Worm (Caenorhabditis elegans): ENCODE data around the gene ins-19.

The ins-19 gene

DNA sequence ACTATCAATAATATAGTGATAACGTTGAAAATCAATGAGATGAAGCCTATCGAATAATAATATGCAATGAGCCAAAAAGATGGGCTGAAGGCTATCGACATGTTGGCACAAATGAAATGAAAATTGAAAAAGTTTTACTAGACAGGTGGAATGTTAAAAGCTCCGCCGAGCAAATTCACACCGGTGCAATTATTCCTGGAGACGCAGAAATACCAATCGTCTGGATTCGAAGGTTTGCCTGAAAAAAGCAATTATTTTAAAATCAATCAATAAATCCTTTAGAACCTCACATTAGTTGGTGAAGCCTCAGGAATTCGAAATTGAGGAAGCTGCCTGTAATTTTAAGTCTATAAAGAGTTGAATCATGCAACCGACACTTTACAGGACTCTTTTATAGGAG, 28.1 kb upstream of the ins-19 start, which contains the start of gene sri-32:
TSS of gene sri-32 (minus strand) at position 101 of the 400 bp plus-strand sequence.
- TF ChIP-seq nhr-11 (tag; optimal IDR thresholded peaks at IDR 0.05) (no peak), nhr-67 (tag; optimal IDR thresholded peaks at IDR 0.05) (no peak), ama-1 (optimal IDR thresholded peaks at IDR 0.05) (no peak), mml-1 (tag; optimal IDR thresholded peaks at IDR 0.05) (no peak), nhr-237 (tag; optimal IDR thresholded peaks at IDR 0.05) (no peak), egl-5 (tag; optimal IDR thresholded peaks at IDR 0.05) (no peak), nhr-23 (tag; optimal IDR thresholded peaks at IDR 0.05) (no peak), aly-2 (tag; optimal IDR thresholded peaks at IDR 0.05) (no peak), unc-39 (tag; optimal IDR thresholded peaks at IDR 0.05) (no peak), nhr-12 (tag; optimal IDR thresholded peaks at IDR 0.05) (no peak), ztf-11 (tag; optimal IDR thresholded peaks at IDR 0.05) (no peak), fos-1 (tag; optimal IDR thresholded peaks at IDR 0.05) (no peak), ceh-28 (tag; optimal IDR thresholded peaks at IDR 0.05) (no peak), ZK546.5 (tag; optimal IDR thresholded peaks at IDR 0.05) (no peak), jun-1 (tag; optimal IDR thresholded peaks at IDR 0.05) (no peak), snpc-4 (tag; optimal IDR thresholded peaks at IDR 0.05) (no peak), zag-1 (tag; optimal IDR thresholded peaks at IDR 0.05) (no peak), ceh-16 (tag; optimal IDR thresholded peaks at IDR 0.05) (no peak), nhr-43 (tag; optimal IDR thresholded peaks at IDR 0.05; ENCODE audit: poor library complexity, severe bottlenecking) (no peak)

DNA sequence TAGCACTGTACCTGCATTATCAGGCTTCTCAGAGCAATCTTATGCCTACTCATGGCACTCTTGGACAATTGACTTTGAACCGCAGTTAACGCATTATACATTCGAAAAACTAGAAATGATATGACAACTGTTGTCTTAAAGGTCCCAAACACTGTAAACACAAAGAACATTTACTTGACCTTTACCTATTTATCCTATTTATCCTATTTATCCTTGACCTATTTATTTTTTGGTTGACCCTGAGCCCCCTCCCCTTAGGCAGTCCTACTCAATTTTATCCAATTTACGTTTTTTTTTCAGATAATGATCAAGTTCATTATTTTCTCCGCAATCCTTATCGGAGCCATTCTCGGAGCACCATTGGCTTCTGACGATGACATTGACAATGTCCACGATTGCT, 25.4 kb upstream of the ins-19 start, which contains the start of the genes T10D4.14 and T10D4.19:
TSS of gene T10D4.14 (minus strand) at position 101 of the 400 bp plus-strand sequence.
TSS of gene T10D4.19 (plus strand) at position 304 of the 400 bp plus-strand sequence.
- no peak for TF ChIP-seq daf-12 (tag; optimal IDR thresholded peaks at IDR 0.05)
- TF ChIP-seq lin-39 (tag; optimal IDR thresholded peaks at IDR 0.05) = no peak
- TF ChIP-seq elt-1 (tag; optimal IDR thresholded peaks at IDR 0.05) = no peak
- TF ChIP-seq jun-1 (tag; optimal IDR thresholded peaks at IDR 0.05) = no peak
- no peak for TF ChIP-seq aly-2 (tag; optimal IDR thresholded peaks at IDR 0.05)
- TF ChIP-seq ceh-82 (tag; optimal IDR thresholded peaks at IDR 0.05) = no peak
- no peak for TF ChIP-seq ztf-11 (tag; optimal IDR thresholded peaks at IDR 0.05)
- TF ChIP-seq tbx-2 (tag; optimal IDR thresholded peaks at IDR 0.05) = no peak
- TF ChIP-seq nhr-23 (tag; optimal IDR thresholded peaks at IDR 0.05) = no peak
- no peak for TF ChIP-seq mml-1 (tag; optimal IDR thresholded peaks at IDR 0.05)
- TF ChIP-seq unc-62 (GFP tag; optimal IDR thresholded peaks at IDR 0.05) = no peak
- TF ChIP-seq nhr-11 (tag; optimal IDR thresholded peaks at IDR 0.05) = no peak
- no peak for TF ChIP-seq fkh-10 (GFP tag; optimal IDR thresholded peaks at IDR 0.05)
- TF ChIP-seq ama-1 (optimal IDR thresholded peaks at IDR 0.05) = no peak
- TF ChIP-seq nhr-12 (tag; optimal IDR thresholded peaks at IDR 0.05) = no peak

DNA sequence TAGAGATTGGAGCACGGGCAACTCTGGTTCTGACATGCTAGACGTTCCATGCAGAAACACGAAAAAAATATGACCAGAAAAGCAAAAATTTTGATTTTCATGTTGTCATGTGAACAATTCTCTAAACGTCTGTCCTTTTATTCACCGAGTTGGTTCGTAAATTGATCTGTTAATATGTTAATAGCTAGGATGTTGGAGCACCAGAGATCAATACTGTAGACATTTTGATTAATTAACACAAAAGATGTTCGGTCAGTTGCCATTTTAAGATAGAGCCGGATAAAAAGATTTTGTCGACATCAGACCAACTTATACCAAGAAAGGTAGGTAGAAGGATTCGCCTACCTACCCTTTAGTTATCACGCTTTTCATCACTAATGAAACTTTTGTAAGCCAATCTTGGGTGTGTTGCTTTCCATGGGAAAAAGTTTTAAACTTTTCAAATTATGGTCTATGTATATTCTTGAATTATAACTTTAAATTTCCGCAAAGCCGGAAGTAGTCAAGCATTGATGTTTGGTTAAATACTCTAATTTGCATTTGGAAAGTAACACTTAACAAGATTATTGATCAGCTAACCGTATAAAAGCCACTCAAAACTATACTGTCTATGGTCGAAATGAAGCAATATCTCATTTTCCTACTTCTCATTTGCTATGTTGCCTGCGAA, 23.4 kb upstream of the ins-19 start, which contains the start of the genes T10D4.11 and T10D4.1:
TSS of gene T10D4.11 (minus strand) at position 101 of the 670 bp plus-strand sequence.
TSS of gene T10D4.1 (plus strand) at position 620 of the 670 bp plus-strand sequence.
- TF ChIP-seq ZK546.5 (tag; optimal IDR thresholded peaks at IDR 0.05) = no peak
- TF ChIP-seq nhr-12 (tag; optimal IDR thresholded peaks at IDR 0.05) = no peak
- no peak for TF ChIP-seq ztf-4 (tag; optimal IDR thresholded peaks at IDR 0.05)
- no peak for TF ChIP-seq ztf-11 (tag; optimal IDR thresholded peaks at IDR 0.05)
- TF ChIP-seq egl-27 (tag; optimal IDR thresholded peaks at IDR 0.05) = no peak
- TF ChIP-seq nhr-43 (tag; optimal IDR thresholded peaks at IDR 0.05; ENCODE audit: poor library complexity, severe bottlenecking) = no peak
- no peak for TF ChIP-seq skn-1 (tag; optimal IDR thresholded peaks at IDR 0.05)
- TF ChIP-seq lin-39 (tag; optimal IDR thresholded peaks at IDR 0.05) = no peak
- no peak for TF ChIP-seq mml-1 (tag; optimal IDR thresholded peaks at IDR 0.05)
- no peak for TF ChIP-seq unc-62 (GFP tag; optimal IDR thresholded peaks at IDR 0.05)
- TF ChIP-seq ceh-9 (tag; optimal IDR thresholded peaks at IDR 0.05) = no peak
- TF ChIP-seq unc-39 (tag; optimal IDR thresholded peaks at IDR 0.05) = no peak
- no peak for TF ChIP-seq ceh-28 (tag; optimal IDR thresholded peaks at IDR 0.05)
- TF ChIP-seq R02D3.7 (tag; optimal IDR thresholded peaks at IDR 0.05) = no peak
- no peak for TF ChIP-seq lsy-12 (tag; optimal IDR thresholded peaks at IDR 0.05)
- TF ChIP-seq zag-1 (tag; optimal IDR thresholded peaks at IDR 0.05) = no peak
- TF ChIP-seq ceh-82 (tag; optimal IDR thresholded peaks at IDR 0.05) = no peak
- TF ChIP-seq nfya-1 (tag; optimal IDR thresholded peaks at IDR 0.05; ENCODE audit: insufficient read depth) = no peak
- TF ChIP-seq ceh-16 (tag; optimal IDR thresholded peaks at IDR 0.05) = no peak

DNA sequence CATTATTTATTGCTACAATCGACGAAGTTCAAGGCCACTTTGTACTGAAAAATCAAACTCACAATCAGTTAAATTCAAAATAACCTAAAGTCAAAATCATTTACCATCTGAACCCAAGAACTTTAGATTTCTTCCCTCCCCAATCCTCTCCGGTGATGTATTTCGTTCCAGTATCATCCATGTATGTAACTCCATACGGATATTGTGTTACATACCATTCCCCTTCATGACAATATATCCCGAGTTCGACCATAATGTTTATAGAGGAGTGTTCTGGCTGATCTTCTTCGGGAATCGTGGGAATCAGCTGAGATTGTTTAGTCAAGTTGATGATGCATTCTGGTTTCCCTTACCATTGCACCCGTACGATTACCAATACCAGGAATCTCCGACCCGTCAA, 22.2 kb upstream of the ins-19 start:
- no peak for TF ChIP-seq jun-1 (tag; optimal IDR thresholded peaks at IDR 0.05)
- TF ChIP-seq fkh-2 (tag; optimal IDR thresholded peaks at IDR 0.05) = no peak
- TF ChIP-seq nfya-1 (tag; optimal IDR thresholded peaks at IDR 0.05; ENCODE audit: insufficient read depth) = no peak
- no peak for TF ChIP-seq daf-12 (tag; optimal IDR thresholded peaks at IDR 0.05)
